Worm (Caenorhabditis elegans): ENCODE data around the gene ptr-15.

Gene ptr-15

DNA sequence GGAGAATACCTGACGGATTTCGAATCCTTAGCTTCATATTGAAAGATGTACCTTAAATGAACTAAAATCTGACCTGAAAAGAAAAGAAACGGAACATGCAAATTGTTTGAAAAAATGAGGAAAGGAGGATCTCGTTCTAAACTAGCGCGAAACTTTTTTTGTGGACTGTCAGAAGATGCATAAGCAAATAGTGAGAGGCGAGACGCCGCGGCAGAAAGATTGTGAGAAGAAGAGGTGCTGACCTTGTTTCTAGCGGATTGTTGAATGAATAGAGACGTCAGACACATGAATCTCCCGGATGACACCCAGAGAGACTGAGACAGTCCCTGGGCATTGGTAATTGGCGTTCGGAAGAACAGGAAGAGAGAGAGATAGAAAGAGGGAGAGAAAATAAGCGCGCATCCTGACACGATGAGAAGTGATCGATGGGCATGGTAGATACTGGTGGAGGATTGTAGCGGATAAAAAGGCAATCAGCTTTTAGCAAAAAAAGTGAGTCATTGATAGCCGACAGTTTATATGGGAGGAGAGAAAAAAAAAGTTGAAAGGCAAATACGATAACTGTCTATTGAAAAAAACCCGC, at the start of gene ptr-15:
Gene ptr-15, minus strand, starts transcription at position 51 of the 583 bp plus-strand sequence.
- TF ChIP-seq efl-1 (optimal IDR thresholded peaks at IDR 0.05) = no peak
- peak in 1 of 2 experiments; percentile 60 for TF ChIP-seq efl-1 (GFP tag; optimal IDR thresholded peaks at IDR 0.05 in 1 of 2)
- no peak for TF ChIP-seq nhr-76 (tag; optimal IDR thresholded peaks at IDR 0.05)
- no peak for TF ChIP-seq unc-62 (GFP tag; optimal IDR thresholded peaks at IDR 0.05)
- peak; percentile 74 for TF ChIP-seq blmp-1 (tag; optimal IDR thresholded peaks at IDR 0.05)

DNA sequence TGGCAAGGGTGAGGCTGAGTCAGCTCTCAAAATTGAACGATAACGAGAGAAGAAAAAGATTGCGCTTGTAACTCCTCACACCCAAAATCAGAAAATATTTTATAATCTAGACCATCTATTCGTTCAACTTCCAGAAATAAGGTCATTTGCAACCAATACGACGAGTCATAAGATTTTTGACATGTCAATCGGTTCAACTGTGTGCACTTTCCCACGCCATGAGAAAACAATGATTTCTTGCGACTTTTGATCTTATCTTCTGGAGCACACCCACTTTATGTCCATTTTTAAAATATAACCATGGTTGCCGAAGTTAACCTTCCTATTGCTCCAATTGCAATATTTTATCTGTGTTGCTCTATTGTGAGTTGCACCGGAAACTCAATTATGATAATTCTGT, 47.3 kb upstream of the ptr-15 start, which contains the start of gene srsx-32:
Gene srsx-32, plus strand, starts transcription at position 301 of the 400 bp plus-strand sequence.
- TF ChIP-seq F16B12.6 (tag; optimal IDR thresholded peaks at IDR 0.05) (no peak), hlh-4 (tag; optimal IDR thresholded peaks at IDR 0.05) (no peak), lin-14 (GFP tag; optimal IDR thresholded peaks at IDR 0.05) (no peak), pag-3 (tag; optimal IDR thresholded peaks at IDR 0.05; ENCODE audit: borderline replicate concordance, insufficient read depth) (no peak), hlh-17 (GFP tag; optimal IDR thresholded peaks at IDR 0.05; ENCODE audit: borderline replicate concordance) (no peak)

ce11 chrV:7015872-7016271, 46.1 kb upstream of the ptr-15 start, which contains the start of gene C33G8.13:
TSS of gene C33G8.13 (minus strand) at chrV:7015972.
- TF ChIP-seq swsn-7 (tag; optimal IDR thresholded peaks at IDR 0.05) (no peak), alr-1 (tag; optimal IDR thresholded peaks at IDR 0.05; ENCODE audit: borderline replicate concordance) (no peak), nhr-12 (tag; optimal IDR thresholded peaks at IDR 0.05) (no peak), elt-3 (tag; optimal IDR thresholded peaks at IDR 0.05) (no peak), lin-39 (tag; optimal IDR thresholded peaks at IDR 0.05) (no peak)

- TF ChIP-seq unc-30 (tag; optimal IDR thresholded peaks at IDR 0.05) (no peak), tbx-2 (tag; optimal IDR thresholded peaks at IDR 0.05) (no peak), dsc-1 (tag; optimal IDR thresholded peaks at IDR 0.05) (no peak), nhr-85 (tag) (no peak), elt-2 (tag; optimal IDR thresholded peaks at IDR 0.05) (no peak), pax-3 (tag; optimal IDR thresholded peaks at IDR 0.05) (no peak), ceh-88 (GFP tag; IDR thresholded peaks at IDR 0.05) (no peak), mab-9 (GFP tag; IDR thresholded peaks at IDR 0.05) (no peak)
These were observed 42.8 kb upstream of the ptr-15 start, which contains the start of gene srw-127 for ce11 chrV:7012617-7013016. TSS of gene srw-127 (plus strand) at chrV:7012917.

ce11 chrV:7009461-7009860, 39.7 kb upstream of the ptr-15 start, which contains the start of gene C33G8.2:
TSS of gene C33G8.2 (plus strand) at chrV:7009761.
- TF ChIP-seq ceh-8 (GFP tag; optimal IDR thresholded peaks at IDR 0.05) (no peak), efl-1 (optimal IDR thresholded peaks at IDR 0.05) (no peak), efl-1 (GFP tag; optimal IDR thresholded peaks at IDR 0.05 in 1 of 2) (peak in 1 of 2 experiments; percentile 31)

DNA sequence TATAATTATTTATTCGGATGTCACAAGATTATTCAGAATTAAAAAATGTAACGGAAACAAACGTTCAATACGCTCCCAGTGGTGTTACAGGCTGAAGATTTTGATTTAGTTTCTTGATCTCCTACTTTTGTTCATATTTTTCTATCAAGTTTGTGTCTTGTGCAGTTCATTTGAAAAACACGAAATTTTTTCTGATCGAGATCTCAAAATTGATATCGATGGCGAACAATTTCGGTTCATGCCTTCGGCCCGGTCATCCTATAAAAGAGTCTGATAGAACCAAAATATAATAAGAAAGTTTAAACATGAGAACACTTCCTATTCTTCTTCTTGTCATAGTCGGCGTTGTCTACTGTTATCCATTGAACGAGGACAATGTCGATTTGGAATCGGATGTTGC, 37.5 kb upstream of the ptr-15 start, which contains the start of gene drd-10:
Gene drd-10, plus strand, starts transcription at position 301 of the 400 bp plus-strand sequence.
- TF ChIP-seq fkh-4 (tag; optimal IDR thresholded peaks at IDR 0.05; ENCODE audit: borderline replicate concordance) (no peak), aly-2 (tag; optimal IDR thresholded peaks at IDR 0.05) (no peak), unc-30 (tag; optimal IDR thresholded peaks at IDR 0.05) (no peak), xbp-1 (tag; optimal IDR thresholded peaks at IDR 0.05) (no peak), zip-4 (GFP tag; optimal IDR thresholded peaks at IDR 0.05) (no peak), efl-3 (GFP tag; optimal IDR thresholded peaks at IDR 0.05) (no peak), nhr-12 (tag; optimal IDR thresholded peaks at IDR 0.05) (no peak), pqm-1 (tag; optimal IDR thresholded peaks at IDR 0.05) (no peak), nhr-71 (tag; optimal IDR thresholded peaks at IDR 0.05) (no peak), nhr-90 (tag; optimal IDR thresholded peaks at IDR 0.05; ENCODE audit: poor library complexity) (no peak), sox-4 (tag; optimal IDR thresholded peaks at IDR 0.05) (no peak)
